Worm (Caenorhabditis elegans): ENCODE measurements around the gene C23H3.2.
A peak's percentile ranks its signal among the peaks of the same experiment; 100 is the strongest.

The C23H3.2 gene

ce11 chrII:57873-58272 lies 3.2 kb upstream of the C23H3.2 start:
- TF ChIP-seq flt-1 (GFP tag; IDR thresholded peaks at IDR 0.05) (no peak), scrt-1 (GFP tag; IDR thresholded peaks at IDR 0.05) (no peak), hmbx-1 (tag; optimal IDR thresholded peaks at IDR 0.05) (no peak), ets-7 (tag; optimal IDR thresholded peaks at IDR 0.05) (no peak), hnd-1 (tag; optimal IDR thresholded peaks at IDR 0.05) (no peak)

ce11 chrII:60049-60448 lies 1.1 kb upstream of the C23H3.2 start:
- TF ChIP-seq tra-4 (tag; optimal IDR thresholded peaks at IDR 0.05): no peak
- TF ChIP-seq F13C5.2 (tag; optimal IDR thresholded peaks at IDR 0.05): no peak
- no peak for TF ChIP-seq hmg-4 (GFP tag; optimal IDR thresholded peaks at IDR 0.05)
- no peak for TF ChIP-seq aly-1 (tag; optimal IDR thresholded peaks at IDR 0.05)
- TF ChIP-seq hnd-1 (tag; optimal IDR thresholded peaks at IDR 0.05): no peak
- no peak for TF ChIP-seq hmbx-1 (tag; optimal IDR thresholded peaks at IDR 0.05)
- no peak for TF ChIP-seq tbx-11 (GFP tag; IDR thresholded peaks at IDR 0.05)
- TF ChIP-seq ceh-36 (tag; optimal IDR thresholded peaks at IDR 0.05): no peak
- TF ChIP-seq ceh-13 (GFP tag; optimal IDR thresholded peaks at IDR 0.05): no peak
- no peak for TF ChIP-seq ets-7 (tag; optimal IDR thresholded peaks at IDR 0.05)
- no peak for TF ChIP-seq scrt-1 (GFP tag; IDR thresholded peaks at IDR 0.05)
- no peak for TF ChIP-seq pes-1 (GFP tag; IDR thresholded peaks at IDR 0.05)

ce11 chrII:65484-65883 lies 4.4 kb downstream of the C23H3.2 start:
- TF ChIP-seq ceh-13 (GFP tag; optimal IDR thresholded peaks at IDR 0.05): no peak
- no peak for TF ChIP-seq hmbx-1 (tag; optimal IDR thresholded peaks at IDR 0.05)
- TF ChIP-seq tbx-37 (GFP tag; conservative IDR thresholded peaks at IDR 0.05): no peak
- TF ChIP-seq pes-1 (GFP tag; IDR thresholded peaks at IDR 0.05): no peak
- no peak for TF ChIP-seq F13C5.2 (tag; optimal IDR thresholded peaks at IDR 0.05)
- no peak for TF ChIP-seq hnd-1 (tag; optimal IDR thresholded peaks at IDR 0.05)
- no peak for TF ChIP-seq B0310.2 (tag; optimal IDR thresholded peaks at IDR 0.05)

ce11 chrII:66322-66721 lies 5.2 kb downstream of the C23H3.2 start:
- TF ChIP-seq tra-4 (tag; optimal IDR thresholded peaks at IDR 0.05) (no peak), B0310.2 (tag; optimal IDR thresholded peaks at IDR 0.05) (peak; percentile 12), tbx-11 (GFP tag; IDR thresholded peaks at IDR 0.05) (no peak), aly-1 (tag; optimal IDR thresholded peaks at IDR 0.05) (peak; percentile 39), hnd-1 (tag; optimal IDR thresholded peaks at IDR 0.05) (no peak), pes-1 (GFP tag; IDR thresholded peaks at IDR 0.05) (0 out of 2 replicates have a peak, but pooled peaks have one; percentile 6), ceh-13 (GFP tag; optimal IDR thresholded peaks at IDR 0.05) (no peak), ceh-36 (tag; optimal IDR thresholded peaks at IDR 0.05) (no peak), flt-1 (GFP tag; IDR thresholded peaks at IDR 0.05) (no peak), ets-7 (tag; optimal IDR thresholded peaks at IDR 0.05) (peak; percentile 34), sea-1 (GFP tag; conservative IDR thresholded peaks at IDR 0.05) (no peak), scrt-1 (GFP tag; IDR thresholded peaks at IDR 0.05) (no peak), hmbx-1 (tag; optimal IDR thresholded peaks at IDR 0.05) (no peak), F13C5.2 (tag; optimal IDR thresholded peaks at IDR 0.05) (peak; percentile 53), hmg-4 (GFP tag; optimal IDR thresholded peaks at IDR 0.05) (peak; percentile 68), tbx-37 (GFP tag; conservative IDR thresholded peaks at IDR 0.05) (no peak), ama-1 (optimal IDR thresholded peaks at IDR 0.05) (no peak)

ce11 chrII:67663-68062 lies 6.5 kb downstream of the C23H3.2 start:
- TF ChIP-seq scrt-1 (GFP tag; IDR thresholded peaks at IDR 0.05) (no peak), hnd-1 (tag; optimal IDR thresholded peaks at IDR 0.05) (no peak), tbx-11 (GFP tag; IDR thresholded peaks at IDR 0.05) (no peak), F13C5.2 (tag; optimal IDR thresholded peaks at IDR 0.05) (no peak), hmbx-1 (tag; optimal IDR thresholded peaks at IDR 0.05) (no peak), hmg-4 (GFP tag; optimal IDR thresholded peaks at IDR 0.05) (no peak), ets-7 (tag; optimal IDR thresholded peaks at IDR 0.05) (no peak)

ce11 chrII:68757-69156 lies 7.6 kb downstream of the C23H3.2 start:
- TF ChIP-seq B0310.2 (tag; optimal IDR thresholded peaks at IDR 0.05) (no peak), ets-7 (tag; optimal IDR thresholded peaks at IDR 0.05) (no peak), scrt-1 (GFP tag; IDR thresholded peaks at IDR 0.05) (no peak), sea-1 (GFP tag; conservative IDR thresholded peaks at IDR 0.05) (no peak), hmbx-1 (tag; optimal IDR thresholded peaks at IDR 0.05) (no peak), hnd-1 (tag; optimal IDR thresholded peaks at IDR 0.05) (no peak), hmg-4 (GFP tag; optimal IDR thresholded peaks at IDR 0.05) (no peak), tra-4 (tag; optimal IDR thresholded peaks at IDR 0.05) (no peak), ceh-13 (GFP tag; optimal IDR thresholded peaks at IDR 0.05) (no peak), F13C5.2 (tag; optimal IDR thresholded peaks at IDR 0.05) (no peak), flt-1 (GFP tag; IDR thresholded peaks at IDR 0.05) (no peak), pes-1 (GFP tag; IDR thresholded peaks at IDR 0.05) (no peak)

ce11 chrII:69354-69753 lies 8.2 kb downstream of the C23H3.2 start, which contains the start of gene egl-26:
egl-26 (plus strand) TSS chrII:69654.
- TF ChIP-seq aly-1 (tag; optimal IDR thresholded peaks at IDR 0.05) (no peak), pes-1 (GFP tag; IDR thresholded peaks at IDR 0.05) (no peak), hmg-4 (GFP tag; optimal IDR thresholded peaks at IDR 0.05) (no peak), hmbx-1 (tag; optimal IDR thresholded peaks at IDR 0.05) (no peak), ama-1 (optimal IDR thresholded peaks at IDR 0.05) (no peak), sea-1 (GFP tag; conservative IDR thresholded peaks at IDR 0.05) (no peak), ceh-13 (GFP tag; optimal IDR thresholded peaks at IDR 0.05) (no peak), tbx-37 (GFP tag; conservative IDR thresholded peaks at IDR 0.05) (no peak), scrt-1 (GFP tag; IDR thresholded peaks at IDR 0.05) (no peak), tra-4 (tag; optimal IDR thresholded peaks at IDR 0.05) (no peak), tbx-11 (GFP tag; IDR thresholded peaks at IDR 0.05) (no peak), B0310.2 (tag; optimal IDR thresholded peaks at IDR 0.05) (no peak), F13C5.2 (tag; optimal IDR thresholded peaks at IDR 0.05) (no peak), ceh-36 (tag; optimal IDR thresholded peaks at IDR 0.05) (no peak)

- no peak for TF ChIP-seq pes-1 (GFP tag; IDR thresholded peaks at IDR 0.05)
- no peak for TF ChIP-seq ceh-36 (tag; optimal IDR thresholded peaks at IDR 0.05)
- TF ChIP-seq F13C5.2 (tag; optimal IDR thresholded peaks at IDR 0.05): no peak
- no peak for TF ChIP-seq ceh-13 (GFP tag; optimal IDR thresholded peaks at IDR 0.05)
- no peak for TF ChIP-seq hnd-1 (tag; optimal IDR thresholded peaks at IDR 0.05)
- TF ChIP-seq sea-1 (GFP tag; conservative IDR thresholded peaks at IDR 0.05): no peak
- no peak for TF ChIP-seq tbx-11 (GFP tag; IDR thresholded peaks at IDR 0.05)
- TF ChIP-seq hmg-4 (GFP tag; optimal IDR thresholded peaks at IDR 0.05): no peak
- TF ChIP-seq tbx-37 (GFP tag; conservative IDR thresholded peaks at IDR 0.05): no peak
- TF ChIP-seq hmbx-1 (tag; optimal IDR thresholded peaks at IDR 0.05): no peak
- no peak for TF ChIP-seq aly-1 (tag; optimal IDR thresholded peaks at IDR 0.05)
- TF ChIP-seq ets-7 (tag; optimal IDR thresholded peaks at IDR 0.05): no peak
- no peak for TF ChIP-seq flt-1 (GFP tag; IDR thresholded peaks at IDR 0.05)
- TF ChIP-seq B0310.2 (tag; optimal IDR thresholded peaks at IDR 0.05): no peak
- TF ChIP-seq scrt-1 (GFP tag; IDR thresholded peaks at IDR 0.05): no peak
- TF ChIP-seq ama-1 (optimal IDR thresholded peaks at IDR 0.05): no peak
Observed at ce11 chrII:73329-73728, 12.2 kb downstream of the C23H3.2 start.
